Fruit fly (Drosophila melanogaster) whole organism, embryonic: Measurements from ENCODE around the gene Surf1.

Experiments
- CG11695 ChIP-seq: fragments of 200-800 bp; sonication (Bioruptor generic); IDR thresholded peaks from 3 replicates; pipeline ENCODE4 v1.3.6; 2022; ENCODE audit warnings: missing biosample characterization, missing genetic modification characterization
- CG12299 ChIP-seq: fragments of 200-800 bp; sonication (Bioruptor generic); optimal IDR thresholded peaks from 2 replicates; lab custom pipeline; 2018; ENCODE audit warnings: missing biosample characterization, mild to moderate bottlenecking, missing genetic modification characterization
- CG13775 ChIP-seq: fragments of 200-800 bp; sonication (Bioruptor generic); optimal IDR thresholded peaks from 3 replicates; lab custom pipeline; 2017; ENCODE audit warnings: missing biosample characterization, mild to moderate bottlenecking, missing genetic modification characterization
- CG15011 ChIP-seq: fragments of 200-800 bp; sonication (Bioruptor generic); optimal IDR thresholded peaks from 3 replicates; lab custom pipeline; 2018; ENCODE audit warnings: missing biosample characterization, mild to moderate bottlenecking, missing genetic modification characterization
- CG15514 ChIP-seq: fragments of 200-800 bp; sonication (Bioruptor generic); optimal IDR thresholded peaks from 3 replicates; lab custom pipeline; 2017; ENCODE audit warnings: missing biosample characterization, missing genetic modification characterization, mild to moderate bottlenecking, moderate library complexity, missing genetic modification reagents
- CG16779 ChIP-seq: fragments of 200-800 bp; sonication (Bioruptor generic); IDR thresholded peaks from 2 replicates; pipeline ENCODE4 v1.3.6; 2022; ENCODE audit warnings: missing biosample characterization, missing genetic modification characterization
- CG17912 ChIP-seq: fragments of 200-800 bp; sonication (Bioruptor generic); optimal IDR thresholded peaks from 2 replicates; lab custom pipeline; 2018; ENCODE audit warnings: missing biosample characterization, mild to moderate bottlenecking, missing genetic modification characterization
- CG1832 ChIP-seq: fragments of 200-800 bp; sonication (Bioruptor generic); optimal IDR thresholded peaks from 2 replicates; lab custom pipeline; 2017; ENCODE audit warnings: missing biosample characterization, mild to moderate bottlenecking, missing genetic modification characterization, inconsistent platforms
- CG3065 ChIP-seq: fragments of 200-800 bp; sonication (Bioruptor generic); optimal IDR thresholded peaks from 2 replicates; lab custom pipeline; 2016; ENCODE audit warnings: missing biosample characterization, missing genetic modification characterization
- CG4328 ChIP-seq: fragments of 200-800 bp; sonication (Bioruptor generic); optimal IDR thresholded peaks from 3 replicates; lab custom pipeline; 2017; ENCODE audit warnings: missing biosample characterization, missing genetic modification reagents, missing genetic modification characterization
- CG6854 ChIP-seq: fragments of 200-800 bp; sonication (Bioruptor generic); optimal IDR thresholded peaks from 3 replicates; lab custom pipeline; 2017; ENCODE audit warnings: missing biosample characterization, mild to moderate bottlenecking, missing genetic modification characterization
- CG7271 ChIP-seq: fragments of 200-800 bp; sonication (Bioruptor generic); optimal IDR thresholded peaks from 2 replicates; lab custom pipeline; 2018; ENCODE audit warnings: missing biosample characterization, mild to moderate bottlenecking, missing genetic modification characterization, moderate library complexity
- CG7556 ChIP-seq: fragments of 200-800 bp; sonication (Bioruptor generic); optimal IDR thresholded peaks from 2 replicates; lab custom pipeline; 2017; ENCODE audit warnings: missing biosample characterization, mild to moderate bottlenecking, missing genetic modification characterization
- CG7963 ChIP-seq: fragments of 200-800 bp; sonication (Bioruptor generic); IDR thresholded peaks from 3 replicates; pipeline ENCODE4 v1.3.6; 2022; ENCODE audit warnings: missing biosample characterization, missing genetic modification characterization; ENCODE audit not compliant: partially characterized antibody
- CG8388 ChIP-seq: fragments of 200-800 bp; sonication (Bioruptor generic); optimal IDR thresholded peaks from 2 replicates; lab custom pipeline; 2019; ENCODE audit warnings: missing biosample characterization, mild to moderate bottlenecking, missing genetic modification characterization, moderate library complexity
- Camta ChIP-seq: fragments of 200-800 bp; sonication (Bioruptor generic); optimal IDR thresholded peaks from 2 replicates; lab custom pipeline; 2016; ENCODE audit warnings: missing biosample characterization, missing genetic modification characterization
- Dek ChIP-seq: fragments of 200-800 bp; sonication (Bioruptor generic); optimal IDR thresholded peaks from 3 replicates; lab custom pipeline; 2019; ENCODE audit warnings: missing biosample characterization, mild to moderate bottlenecking, missing genetic modification characterization, moderate library complexity
- Elba2 ChIP-seq: fragments of 200-800 bp; sonication (Bioruptor generic); optimal IDR thresholded peaks from 3 replicates; lab custom pipeline; 2016; ENCODE audit warnings: missing biosample characterization, missing genetic modification characterization
- Fer1 ChIP-seq: fragments of 200-800 bp; sonication (Bioruptor generic); optimal IDR thresholded peaks from 2 replicates; lab custom pipeline; 2017; ENCODE audit warnings: missing biosample characterization, mild to moderate bottlenecking, missing genetic modification characterization
- H15 ChIP-seq: fragments of 200-800 bp; sonication (Bioruptor generic); IDR thresholded peaks from 3 replicates; pipeline ENCODE4 v1.3.6; 2022; ENCODE audit warnings: missing biosample characterization, missing genetic modification characterization
- HLH3B ChIP-seq: fragments of 200-800 bp; sonication (Bioruptor generic); IDR thresholded peaks from 2 replicates; pipeline ENCODE4 v1.3.6; 2022; ENCODE audit warnings: missing biosample characterization, missing genetic modification characterization
- HLH54F ChIP-seq: fragments of 200-800 bp; sonication (Bioruptor generic); optimal IDR thresholded peaks from 3 replicates; lab custom pipeline; 2016; ENCODE audit warnings: missing biosample characterization, missing genetic modification characterization
- Hey ChIP-seq: fragments of 200-800 bp; sonication (Bioruptor generic); optimal IDR thresholded peaks from 3 replicates; lab custom pipeline; 2018; ENCODE audit warnings: missing biosample characterization, mild to moderate bottlenecking, missing genetic modification characterization
- Hmx ChIP-seq: fragments of 200-800 bp; sonication (Bioruptor generic); optimal IDR thresholded peaks from 2 replicates; lab custom pipeline; 2016; ENCODE audit warnings: missing biosample characterization, missing genetic modification characterization
- NK7.1 ChIP-seq: fragments of 200-800 bp; sonication (Bioruptor generic); optimal IDR thresholded peaks from 3 replicates; lab custom pipeline; 2016; ENCODE audit warnings: missing biosample characterization, missing genetic modification characterization
- Nf-YA ChIP-seq: fragments of 200-800 bp; sonication (Bioruptor generic); IDR thresholded peaks from 2 replicates; pipeline ENCODE4 v1.3.6; 2022; ENCODE audit warnings: missing biosample characterization, missing genetic modification characterization
- Oaz ChIP-seq: fragments of 200-800 bp; sonication (Bioruptor generic); IDR thresholded peaks from 2 replicates; pipeline ENCODE4 v1.3.6; 2022; ENCODE audit warnings: missing biosample characterization, missing genetic modification characterization
- Scr ChIP-seq: fragments of 200-800 bp; sonication (Bioruptor generic); IDR thresholded peaks from 2 replicates; pipeline ENCODE4 v1.3.6; 2022; ENCODE audit warnings: missing biosample characterization, missing genetic modification characterization; ENCODE audit not compliant: partially characterized antibody
- Usf ChIP-seq: fragments of 200-800 bp; sonication (Bioruptor generic); optimal IDR thresholded peaks from 2 replicates; lab custom pipeline; 2017; ENCODE audit warnings: missing genotype, missing biosample characterization, missing genetic modification characterization
- ase ChIP-seq: fragments of 200-800 bp; sonication (Bioruptor generic); IDR thresholded peaks from 3 replicates; pipeline ENCODE4 v1.3.6; 2022; ENCODE audit warnings: missing biosample characterization, missing genetic modification characterization
- ash1 ChIP-seq: fragments of 200-800 bp; sonication (Bioruptor generic); optimal IDR thresholded peaks from 2 replicates; lab custom pipeline; 2018; ENCODE audit warnings: missing biosample characterization, mild to moderate bottlenecking, missing genetic modification characterization
- bab2 ChIP-seq: fragments of 200-800 bp; sonication (Bioruptor generic); optimal IDR thresholded peaks from 2 replicates; lab custom pipeline; 2016; ENCODE audit warnings: missing biosample characterization, missing genetic modification characterization
- chinmo ChIP-seq: fragments of 200-800 bp; sonication (Bioruptor generic); IDR thresholded peaks from 4 replicates; pipeline ENCODE4 v1.3.6; 2022; ENCODE audit warnings: missing biosample characterization, missing genetic modification characterization; ENCODE audit not compliant: partially characterized antibody
- chn ChIP-seq: fragments of 200-800 bp; sonication (Bioruptor generic); optimal IDR thresholded peaks from 2 replicates; lab custom pipeline; 2016; ENCODE audit warnings: missing biosample characterization, missing genetic modification characterization
- dati ChIP-seq: fragments of 200-800 bp; sonication (Bioruptor generic); IDR thresholded peaks from 2 replicates; pipeline ENCODE4 v1.3.6; 2022; ENCODE audit warnings: missing biosample characterization, missing genetic modification characterization
- dpn ChIP-seq, 2 experiments: fragments of 200-800 bp; sonication (Bioruptor generic); optimal IDR thresholded peaks; 3 replicates each; lab custom pipeline; 2016; ENCODE audit warnings: missing biosample characterization in 2 of 2, missing genetic modification characterization in 2 of 2
- gce ChIP-seq: fragments of 200-800 bp; sonication (Bioruptor generic); IDR thresholded peaks from 3 replicates; pipeline ENCODE4 v1.3.6; 2022; ENCODE audit warnings: missing biosample characterization, missing genetic modification characterization
- grn ChIP-seq: fragments of 200-800 bp; sonication (Bioruptor generic); optimal IDR thresholded peaks from 3 replicates; lab custom pipeline; 2017; ENCODE audit warnings: missing biosample characterization, missing genetic modification characterization
- gsb ChIP-seq: fragments of 200-800 bp; sonication (Bioruptor generic); IDR thresholded peaks from 2 replicates; pipeline ENCODE4 v1.3.6; 2022; ENCODE audit warnings: missing biosample characterization, missing genetic modification characterization
- her ChIP-seq: fragments of 200-800 bp; sonication (Bioruptor generic); optimal IDR thresholded peaks from 2 replicates; lab custom pipeline; 2016; ENCODE audit warnings: missing biosample characterization, missing genetic modification characterization
- insv ChIP-seq, 2 experiments: fragments of 200-800 bp; sonication (Bioruptor generic); optimal IDR thresholded peaks; 3 replicates each; lab custom pipeline; 2016 to 2018; ENCODE audit warnings: missing biosample characterization in 2 of 2, missing genetic modification characterization in 2 of 2
- lola ChIP-seq, 3 experiments: fragments of >200 bp in 2 of 3; fragments of 200-800 bp in 1 of 3; sonication (Bioruptor generic) in 1 of 3; optimal IDR thresholded peaks; 2 replicates each; lab custom pipeline; 2017 to 2019; ENCODE audit warnings: missing biosample characterization in 3 of 3, missing genetic modification characterization in 3 of 3, mild to moderate bottlenecking in 1 of 3, moderate library complexity in 1 of 3
- nom ChIP-seq: fragments of 200-800 bp; sonication (Bioruptor generic); optimal IDR thresholded peaks from 2 replicates; lab custom pipeline; 2017; ENCODE audit warnings: missing biosample characterization, missing genetic modification characterization, mild to moderate bottlenecking, moderate library complexity, missing genetic modification reagents
- psq ChIP-seq: fragments of 200-800 bp; sonication (Bioruptor generic); optimal IDR thresholded peaks from 2 replicates; lab custom pipeline; 2017; ENCODE audit warnings: missing biosample characterization, missing genetic modification characterization
- sim ChIP-seq: fragments of 200-800 bp; sonication (Bioruptor generic); IDR thresholded peaks from 2 replicates; pipeline ENCODE4 v1.3.6; 2022; ENCODE audit warnings: missing biosample characterization, missing genetic modification characterization
- sima ChIP-seq: fragments of 200-800 bp; sonication (Bioruptor generic); optimal IDR thresholded peaks from 2 replicates; lab custom pipeline; 2016; ENCODE audit warnings: missing biosample characterization, missing genetic modification characterization
- stc ChIP-seq: fragments of 200-800 bp; sonication (Bioruptor generic); IDR thresholded peaks from 2 replicates; pipeline ENCODE4 v1.3.6; 2022; ENCODE audit warnings: missing biosample characterization, missing genetic modification characterization
- twi ChIP-seq: fragments of 200-800 bp; optimal IDR thresholded peaks from 2 replicates; lab custom pipeline; 2019; ENCODE audit warnings: missing biosample characterization, mild to moderate bottlenecking, missing genetic modification characterization, moderate library complexity
- wdn ChIP-seq: fragments of 200-800 bp; sonication (Bioruptor generic); IDR thresholded peaks from 2 replicates; pipeline ENCODE4 v1.3.6; 2022; ENCODE audit warnings: missing biosample characterization, missing genetic modification characterization

Gene Surf1

dm6 chr3L:6988942-6989569 is 30.9 kb downstream of the Surf1 start (continued):
- TF ChIP-seq CG8388 = peak; percentile 91
- TF ChIP-seq CG1832 (GFP tag; lab: Kevin White, UChicago) = peak; percentile 91
- TF ChIP-seq Elba2 (GFP tag; lab: Kevin White, UChicago) = no peak
- peak; percentile 65 for TF ChIP-seq ase (GFP tag; lab: Robert Waterston, UW)
- peak; percentile 91 for TF ChIP-seq CG13775 (GFP tag; lab: Kevin White, UChicago)
- TF ChIP-seq CG7271 = no peak
- peak; percentile 28 for TF ChIP-seq grn (GFP tag; lab: Kevin White, UChicago)
- peak; percentile 88 for TF ChIP-seq Usf (GFP tag; lab: Kevin White, UChicago)
- 0 out of 2 replicates have a peak, but pooled peaks have one; percentile 8 for TF ChIP-seq Scr (GFP tag; lab: Robert Waterston, UW)
- TF ChIP-seq Dek (tag; lab: Kevin White, UChicago) = peak; percentile 83
- TF ChIP-seq gsb (GFP tag; lab: Robert Waterston, UW) = peak; percentile 66; the same call in 1 of the 2 replicates
- TF ChIP-seq Hey (tag; lab: Kevin White, UChicago) = no peak
- TF ChIP-seq Fer1 (GFP tag; lab: Kevin White, UChicago) = peak; percentile 94
- TF ChIP-seq wdn (GFP tag; lab: Robert Waterston, UW) = peak; percentile 62; the same call in 1 of the 2 replicates
- TF ChIP-seq dpn (GFP tag; optimal IDR thresholded peaks at IDR 0.05; lab: Kevin White, UChicago) = peak; percentile 77
- TF ChIP-seq HLH3B (GFP tag; lab: Robert Waterston, UW) = peak; percentile 71
- peak; percentile 31 for TF ChIP-seq her (GFP tag; lab: Kevin White, UChicago)
- TF ChIP-seq CG7556 = peak; percentile 98
- peak; percentile 93 for TF ChIP-seq CG15011 (GFP tag; lab: Kevin White, UChicago)
- peak; percentile 89 for TF ChIP-seq CG6854
- TF ChIP-seq sim = no peak
- peak; percentile 80 for TF ChIP-seq twi
- peak; percentile 56 for TF ChIP-seq chn (GFP tag; lab: Kevin White, UChicago)
- TF ChIP-seq CG7963 (GFP tag; lab: Robert Waterston, UW) = no peak
- TF ChIP-seq CG15514 = peak; percentile 63
- no peak for TF ChIP-seq chinmo (GFP tag; lab: Robert Waterston, UW)
- TF ChIP-seq CG17912 (GFP tag; lab: Kevin White, UChicago) = no peak
- TF ChIP-seq lola (GFP tag; optimal IDR thresholded peaks at IDR 0.05; lab: Kevin White, UChicago) = peak in 1 of 3 experiments; percentile 97
- peak; percentile 82 for TF ChIP-seq Nf-YA
- TF ChIP-seq nom (GFP tag; lab: Kevin White, UChicago) = peak; percentile 69
- peak; percentile 79 for TF ChIP-seq Camta (GFP tag; lab: Kevin White, UChicago)
- 0 out of 2 replicates have a peak, but pooled peaks have one; percentile 29 for TF ChIP-seq dati (GFP tag; lab: Robert Waterston, UW)
- TF ChIP-seq H15 = peak; percentile 68; the same call in 2 of the 3 replicates
- peak; percentile 73 for TF ChIP-seq psq (GFP tag; lab: Kevin White, UChicago)
- peak; percentile 64 for TF ChIP-seq NK7.1 (GFP tag; lab: Kevin White, UChicago)
- no peak for TF ChIP-seq Oaz (GFP tag; lab: Robert Waterston, UW)
- peak in 1 of 2 experiments; percentile 41 for TF ChIP-seq insv (GFP tag; optimal IDR thresholded peaks at IDR 0.05; lab: Kevin White, UChicago)
- peak; percentile 82 for TF ChIP-seq stc
- no peak for TF ChIP-seq ash1 (GFP tag; lab: Kevin White, UChicago)
- no peak for TF ChIP-seq sima (GFP tag; lab: Kevin White, UChicago)
- peak; percentile 66 for TF ChIP-seq CG3065 (GFP tag; lab: Kevin White, UChicago)
- TF ChIP-seq bab2 (GFP tag; lab: Kevin White, UChicago) = peak; percentile 69
- peak; percentile 94 for TF ChIP-seq CG4328 (GFP tag; lab: Kevin White, UChicago)
- peak; percentile 34 for TF ChIP-seq HLH54F (GFP tag; lab: Kevin White, UChicago)
- TF ChIP-seq CG12299 (tag; lab: Kevin White, UChicago) = peak; percentile 58
- peak; percentile 90 for TF ChIP-seq CG11695
- peak; percentile 80 for TF ChIP-seq Hmx (GFP tag; lab: Kevin White, UChicago)
- TF ChIP-seq CG16779 (GFP tag; lab: Robert Waterston, UW) = no peak
- peak; percentile 45; the same call in 1 of the 3 replicates for TF ChIP-seq gce
